Fruit fly (Drosophila melanogaster) whole organism, prepupa: Measurements from ENCODE around the gene Awh.

Source experiments
- CG10631 ChIP-seq: fragments of 200-800 bp; sonication (Bioruptor generic); optimal IDR thresholded peaks from 2 replicates; lab custom pipeline; 2016; ENCODE audit warnings: missing biosample characterization, missing genetic modification characterization
- CG10669 ChIP-seq: fragments of 200-800 bp; sonication (Bioruptor generic); optimal IDR thresholded peaks from 3 replicates; lab custom pipeline; 2018; ENCODE audit warnings: missing biosample characterization, mild to moderate bottlenecking, missing genetic modification characterization, moderate library complexity
- CG11294 ChIP-seq: fragments of 200-800 bp; sonication (Bioruptor generic); IDR thresholded peaks from 2 replicates; pipeline ENCODE4 v1.3.6; 2022; ENCODE audit warnings: missing biosample characterization, missing genetic modification characterization
- CG11762 ChIP-seq: fragments of 200-800 bp; sonication (Bioruptor generic); optimal IDR thresholded peaks from 3 replicates; lab custom pipeline; 2016; ENCODE audit warnings: missing biosample characterization, missing genetic modification characterization; ENCODE audit not compliant: insufficient read depth
- CG11902 ChIP-seq: fragments of 200-800 bp; sonication (Bioruptor generic); optimal IDR thresholded peaks from 3 replicates; lab custom pipeline; 2016; ENCODE audit warnings: missing biosample characterization, missing genetic modification characterization
- CG15336 ChIP-seq: fragments of 200-800 bp; sonication (Bioruptor generic); IDR thresholded peaks from 2 replicates; pipeline ENCODE4 v1.3.6; 2022; ENCODE audit warnings: missing biosample characterization, missing genetic modification characterization
- CG16779 ChIP-seq: fragments of 200-800 bp; sonication (Bioruptor generic); optimal IDR thresholded peaks from 3 replicates; lab custom pipeline; 2017; ENCODE audit warnings: missing biosample characterization, mild to moderate bottlenecking, missing genetic modification characterization
- CG3032 ChIP-seq: fragments of 200-800 bp; optimal IDR thresholded peaks from 2 replicates; lab custom pipeline; 2019; ENCODE audit warnings: missing biosample characterization, mild to moderate bottlenecking, missing genetic modification characterization, moderate library complexity
- CG31627 ChIP-seq: fragments of 200-800 bp; sonication (Bioruptor generic); optimal IDR thresholded peaks from 3 replicates; lab custom pipeline; 2016; ENCODE audit warnings: missing biosample characterization, missing genetic modification characterization
- CG32006 ChIP-seq: fragments of 200-800 bp; sonication (Bioruptor generic); optimal IDR thresholded peaks from 3 replicates; lab custom pipeline; 2017; ENCODE audit warnings: missing biosample characterization, mild to moderate bottlenecking, missing genetic modification characterization
- CG3919 ChIP-seq: fragments of 200-800 bp; sonication (Bioruptor generic); optimal IDR thresholded peaks from 3 replicates; lab custom pipeline; 2016; ENCODE audit warnings: missing biosample characterization, missing genetic modification characterization
- CG4318 ChIP-seq: fragments of 200-800 bp; sonication (Bioruptor generic); optimal IDR thresholded peaks from 3 replicates; lab custom pipeline; 2017; ENCODE audit warnings: missing biosample characterization, mild to moderate bottlenecking, missing genetic modification characterization
- CG6163 ChIP-seq: fragments of 200-800 bp; sonication (Bioruptor generic); IDR thresholded peaks from 3 replicates; pipeline ENCODE4 v1.3.6; 2022; ENCODE audit warnings: missing biosample characterization, missing genetic modification characterization
- CG6276 ChIP-seq: fragments of 200-800 bp; sonication (Bioruptor generic); optimal IDR thresholded peaks from 2 replicates; lab custom pipeline; 2017; ENCODE audit warnings: missing biosample characterization, mild to moderate bottlenecking, missing genetic modification characterization
- CG6792 ChIP-seq: fragments of 200-800 bp; sonication (Bioruptor generic); optimal IDR thresholded peaks from 3 replicates; lab custom pipeline; 2016; ENCODE audit warnings: missing biosample characterization, missing genetic modification characterization
- CG6808 ChIP-seq: fragments of 200-800 bp; sonication (Bioruptor generic); optimal IDR thresholded peaks from 3 replicates; lab custom pipeline; 2017; ENCODE audit warnings: missing biosample characterization, missing genetic modification characterization, mild to moderate bottlenecking, moderate library complexity, missing genetic modification reagents
- CG6854 ChIP-seq: fragments of 200-800 bp; sonication (Bioruptor generic); optimal IDR thresholded peaks from 2 replicates; lab custom pipeline; 2017; ENCODE audit warnings: missing biosample characterization, mild to moderate bottlenecking, missing genetic modification characterization
- CG7368 ChIP-seq: fragments of 200-800 bp; sonication (Bioruptor generic); optimal IDR thresholded peaks from 3 replicates; lab custom pipeline; 2016; ENCODE audit warnings: missing biosample characterization, missing genetic modification characterization
- CG8119 ChIP-seq: fragments of 200-800 bp; sonication (Bioruptor generic); IDR thresholded peaks from 3 replicates; pipeline ENCODE4 v1.3.6; 2022; ENCODE audit warnings: missing biosample characterization, missing genetic modification characterization
- CG8319 ChIP-seq: fragments of 200-800 bp; sonication (Bioruptor generic); optimal IDR thresholded peaks from 3 replicates; lab custom pipeline; 2016; ENCODE audit warnings: missing biosample characterization, missing genetic modification characterization
- CG8632 ChIP-seq: fragments of 200-800 bp; sonication (Bioruptor generic); optimal IDR thresholded peaks from 3 replicates; lab custom pipeline; 2016; ENCODE audit warnings: missing biosample characterization, missing genetic modification characterization
- CG9139 ChIP-seq: fragments of 200-800 bp; sonication (Bioruptor generic); optimal IDR thresholded peaks from 3 replicates; lab custom pipeline; 2017; ENCODE audit warnings: missing biosample characterization, mild to moderate bottlenecking, missing genetic modification characterization
- Eip78C ChIP-seq: fragments of 200-800 bp; sonication (Bioruptor generic); peaks from one replicate; lab custom pipeline; 2016; ENCODE audit warnings: missing biosample characterization, missing genetic modification characterization
- Eip93F ChIP-seq: fragments of 200-800 bp; sonication (Bioruptor generic); optimal IDR thresholded peaks from 2 replicates; lab custom pipeline; 2016; ENCODE audit warnings: missing biosample characterization, mild to moderate bottlenecking, missing genetic modification characterization
- Ets21C ChIP-seq: fragments of 200-800 bp; sonication (Bioruptor generic); optimal IDR thresholded peaks from 3 replicates; lab custom pipeline; 2016; ENCODE audit warnings: missing biosample characterization, missing genetic modification characterization
- Ets96B ChIP-seq: fragments of 200-800 bp; optimal IDR thresholded peaks from 2 replicates; lab custom pipeline; 2019; ENCODE audit warnings: missing biosample characterization, mild to moderate bottlenecking, missing genetic modification characterization, moderate library complexity
- Hr38 ChIP-seq: sonication (Bioruptor generic); optimal IDR thresholded peaks from 2 replicates; lab custom pipeline; 2016; ENCODE audit warnings: missing biosample characterization, missing genetic modification characterization
- Hr39 ChIP-seq: fragments of 200-800 bp; sonication (Bioruptor generic); optimal IDR thresholded peaks from 2 replicates; lab custom pipeline; 2016; ENCODE audit warnings: missing biosample characterization, missing genetic modification characterization
- Lpt ChIP-seq: fragments of 200-800 bp; sonication (Bioruptor generic); optimal IDR thresholded peaks from 3 replicates; lab custom pipeline; 2016; ENCODE audit warnings: missing biosample characterization, missing genetic modification characterization
- OdsH ChIP-seq: fragments of 200-800 bp; sonication (Bioruptor generic); optimal IDR thresholded peaks from 3 replicates; lab custom pipeline; 2016; ENCODE audit warnings: missing biosample characterization, missing genetic modification characterization
- Smox ChIP-seq: fragments of 200-800 bp; sonication (Bioruptor generic); optimal IDR thresholded peaks from 3 replicates; lab custom pipeline; 2016; ENCODE audit warnings: missing biosample characterization, missing genetic modification characterization
- Sox102F ChIP-seq: fragments of 200-800 bp; sonication (Bioruptor generic); optimal IDR thresholded peaks from 2 replicates; lab custom pipeline; 2016; ENCODE audit warnings: missing biosample characterization, mild to moderate bottlenecking, missing genetic modification characterization
- achi ChIP-seq: fragments of 200-800 bp; sonication (Bioruptor generic); optimal IDR thresholded peaks from 3 replicates; lab custom pipeline; 2016; ENCODE audit warnings: missing biosample characterization, missing genetic modification characterization
- cyc ChIP-seq: fragments of 200-800 bp; sonication (Bioruptor generic); optimal IDR thresholded peaks from 3 replicates; lab custom pipeline; 2016; ENCODE audit warnings: missing biosample characterization, missing genetic modification characterization
- dac ChIP-seq: fragments of 200-800 bp; sonication (Bioruptor generic); optimal IDR thresholded peaks from 2 replicates; lab custom pipeline; 2017; ENCODE audit warnings: missing biosample characterization, mild to moderate bottlenecking, missing genetic modification characterization
- eg ChIP-seq: fragments of 200-800 bp; sonication (Bioruptor generic); IDR thresholded peaks from 3 replicates; pipeline ENCODE4 v1.3.6; 2022; ENCODE audit warnings: missing biosample characterization, missing genetic modification characterization
- esn ChIP-seq: fragments of 200-800 bp; sonication (Bioruptor generic); optimal IDR thresholded peaks from 2 replicates; lab custom pipeline; 2016; ENCODE audit warnings: missing biosample characterization, mild to moderate bottlenecking, missing genetic modification characterization, moderate library complexity
- fd59A ChIP-seq: fragments of 200-800 bp; sonication (Bioruptor generic); optimal IDR thresholded peaks from 2 replicates; lab custom pipeline; 2017; ENCODE audit warnings: missing biosample characterization, mild to moderate bottlenecking, missing genetic modification characterization, missing genetic modification reagents
- fd85E ChIP-seq: fragments of 200-800 bp; sonication (Bioruptor generic); optimal IDR thresholded peaks from 3 replicates; lab custom pipeline; 2016; ENCODE audit warnings: missing biosample characterization, missing genetic modification characterization
- fkh ChIP-seq: fragments of 200-800 bp; sonication (Bioruptor generic); optimal IDR thresholded peaks from 3 replicates; lab custom pipeline; 2017; ENCODE audit warnings: missing biosample characterization, mild to moderate bottlenecking, missing genetic modification characterization, moderate library complexity
- net ChIP-seq: fragments of 200-800 bp; sonication (Bioruptor generic); optimal IDR thresholded peaks from 3 replicates; lab custom pipeline; 2016; ENCODE audit warnings: missing biosample characterization, missing genetic modification characterization
- pdm3 ChIP-seq: fragments of 200-800 bp; sonication (Bioruptor generic); optimal IDR thresholded peaks from 3 replicates; lab custom pipeline; 2016; ENCODE audit warnings: missing biosample characterization, missing genetic modification characterization
- svp ChIP-seq: fragments of 200-800 bp; sonication (Bioruptor generic); peaks from one replicate; lab custom pipeline; 2016; ENCODE audit warnings: missing biosample characterization, missing genetic modification characterization
- topi ChIP-seq: fragments of 200-800 bp; sonication (Bioruptor generic); optimal IDR thresholded peaks from 3 replicates; lab custom pipeline; 2016; ENCODE audit warnings: missing biosample characterization, missing genetic modification characterization
- vri ChIP-seq: fragments of 200-800 bp; sonication (Bioruptor generic); optimal IDR thresholded peaks from 3 replicates; lab custom pipeline; 2016; ENCODE audit warnings: missing biosample characterization, mild to moderate bottlenecking, missing genetic modification characterization

The Awh gene

DNA sequence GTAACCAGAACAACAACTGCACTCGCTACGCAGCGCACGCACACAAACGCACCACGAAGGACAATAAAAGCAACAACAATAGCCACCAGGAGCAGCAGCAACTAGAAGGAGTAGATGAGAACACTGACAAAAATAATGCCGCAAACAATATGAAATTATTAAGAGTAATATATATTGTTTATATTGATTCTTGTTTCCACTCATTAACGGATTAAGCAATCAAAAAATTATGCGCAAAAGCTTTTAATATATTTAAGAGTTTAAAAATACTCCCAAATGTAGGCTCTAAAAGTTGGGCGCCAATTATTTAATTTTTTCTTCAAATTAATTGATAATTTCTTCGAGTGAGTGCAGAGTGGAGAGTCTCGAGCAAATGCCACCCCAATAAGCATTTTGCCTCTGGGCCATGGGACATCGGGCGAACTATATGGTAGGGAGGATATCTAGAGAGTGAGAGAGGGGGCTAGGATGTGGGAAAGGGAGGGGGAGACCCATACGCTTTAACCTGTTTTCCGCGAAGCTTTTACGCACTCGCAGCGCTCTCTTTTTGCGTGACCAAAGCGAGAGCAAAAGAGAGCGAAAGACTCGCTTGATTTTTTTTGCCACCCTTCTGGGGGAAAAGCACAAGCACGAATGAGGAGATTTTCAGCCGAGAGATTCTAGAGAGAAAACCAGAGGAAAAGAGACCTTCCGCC lies 21.1 kb upstream of the Awh start, which contains the start of gene Rdh (continued):
- TF ChIP-seq CG10669 (GFP tag; lab: Kevin White, UChicago) (peak; percentile 64), eg (GFP tag; lab: Robert Waterston, UW) (no peak), CG8319 (GFP tag; lab: Kevin White, UChicago) (no peak), CG8119 (GFP tag; lab: Robert Waterston, UW) (peak; percentile 65), esn (GFP tag; lab: Kevin White, UChicago) (peak; percentile 63), CG31627 (peak; percentile 25), achi (GFP tag; lab: Kevin White, UChicago) (peak; percentile 45), net (peak; percentile 36), fkh (no peak)

dm6 chr3L:3825485-3825813 lies 20.6 kb upstream of the Awh start:
- no peak for TF ChIP-seq CG4318
- no peak for TF ChIP-seq Eip93F (GFP tag; lab: Kevin White, UChicago)
- no peak for TF ChIP-seq Ets96B (tag; lab: Kevin White, UChicago)
- no peak for TF ChIP-seq vri (GFP tag; lab: Kevin White, UChicago)
- no peak for TF ChIP-seq CG6792 (GFP tag; lab: Kevin White, UChicago)
- no peak for TF ChIP-seq CG3032
- TF ChIP-seq CG8632 (GFP tag; lab: Kevin White, UChicago), result no peak
- TF ChIP-seq Hr39 (GFP tag; lab: Kevin White, UChicago), result no peak
- TF ChIP-seq CG8119 (GFP tag; lab: Robert Waterston, UW), result no peak
- TF ChIP-seq CG3919 (GFP tag; lab: Kevin White, UChicago), result no peak
- TF ChIP-seq eg (GFP tag; lab: Robert Waterston, UW), result no peak
- no peak for TF ChIP-seq CG32006 (GFP tag; lab: Kevin White, UChicago)
- TF ChIP-seq esn (GFP tag; lab: Kevin White, UChicago), result no peak
- TF ChIP-seq Sox102F, result no peak
- TF ChIP-seq svp, result no peak
- no peak for TF ChIP-seq fkh
- no peak for TF ChIP-seq topi (GFP tag; lab: Kevin White, UChicago)
- TF ChIP-seq, all 60 proteins: peak for 0

- no peak for TF ChIP-seq Smox (GFP tag; lab: Kevin White, UChicago)
- peak; percentile 16 for TF ChIP-seq CG6276 (GFP tag; lab: Kevin White, UChicago)
- peak; percentile 54 for TF ChIP-seq Eip78C (GFP tag; lab: Kevin White, UChicago)
Observed at dm6 chr3L:3825884-3826283, 20.1 kb upstream of the Awh start.

DNA sequence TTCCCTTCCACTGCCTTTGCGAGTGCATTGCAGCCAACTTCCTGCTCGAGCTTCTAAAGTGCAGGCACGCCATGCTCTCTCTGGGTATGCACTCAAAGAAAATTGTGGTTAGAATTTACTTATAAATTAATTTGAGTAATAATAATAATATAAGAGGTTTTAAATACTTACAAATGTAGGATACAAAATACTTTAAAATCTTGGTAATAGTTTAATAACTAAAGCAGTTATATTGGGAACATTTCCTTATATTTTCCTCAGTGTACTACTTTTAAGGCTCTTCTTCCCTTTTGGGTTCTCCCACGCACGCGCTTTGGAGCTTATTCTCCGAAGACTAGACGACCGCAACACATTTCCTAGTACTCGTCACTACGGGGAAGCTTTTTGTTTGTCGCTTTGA lies 19.5 kb upstream of the Awh start:
- TF ChIP-seq CG10631 (GFP tag; lab: Kevin White, UChicago) (no peak), CG7368 (GFP tag; lab: Kevin White, UChicago) (peak; percentile 46), dac (GFP tag; lab: Kevin White, UChicago) (no peak), Eip93F (GFP tag; lab: Kevin White, UChicago) (no peak), CG11762 (GFP tag; lab: Kevin White, UChicago) (peak; percentile 26), CG6854 (no peak), CG6808 (GFP tag; lab: Kevin White, UChicago) (no peak), CG6163 (peak; percentile 76; the same call in 2 of the 3 replicates), Lpt (no peak), CG8319 (GFP tag; lab: Kevin White, UChicago) (no peak), Hr38 (no peak), CG8119 (GFP tag; lab: Robert Waterston, UW) (peak; percentile 89), CG6276 (GFP tag; lab: Kevin White, UChicago) (peak; percentile 58), Eip78C (GFP tag; lab: Kevin White, UChicago) (no peak), CG16779 (tag; lab: Kevin White, UChicago) (peak; percentile 18), CG15336 (peak; percentile 90), pdm3 (GFP tag; lab: Kevin White, UChicago) (no peak), CG11902 (no peak), Ets21C (GFP tag; lab: Kevin White, UChicago) (no peak), CG11294 (GFP tag; lab: Robert Waterston, UW) (peak; percentile 55), fkh (no peak), Sox102F (peak; percentile 46), CG9139 (no peak), CG31627 (no peak), fd59A (GFP tag; lab: Kevin White, UChicago) (peak; percentile 45), CG32006 (GFP tag; lab: Kevin White, UChicago) (no peak), OdsH (GFP tag; lab: Kevin White, UChicago) (no peak), fd85E (GFP tag; lab: Kevin White, UChicago) (no peak), cyc (GFP tag; lab: Kevin White, UChicago) (no peak), CG6792 (GFP tag; lab: Kevin White, UChicago) (peak; percentile 54)
